Worm (Caenorhabditis elegans): ENCODE measurements around the gene pdcd-2.

ce11 chrIII:4401142-4401541 lies 16.7 kb downstream of the pdcd-2 start, which contains the start of gene R07E5.15:
- no peak for TF ChIP-seq ama-1 (optimal IDR thresholded peaks at IDR 0.05)
- no peak for TF ChIP-seq unc-62 (GFP tag; optimal IDR thresholded peaks at IDR 0.05 in 1 of 2)
- TF ChIP-seq unc-62 (tag; optimal IDR thresholded peaks at IDR 0.05): no peak
- no peak for TF ChIP-seq ztf-11 (tag; optimal IDR thresholded peaks at IDR 0.05)
- TF ChIP-seq ZK546.5 (tag; optimal IDR thresholded peaks at IDR 0.05): no peak
- TF ChIP-seq lir-3 (tag; optimal IDR thresholded peaks at IDR 0.05): no peak
- no peak for TF ChIP-seq lim-7 (GFP tag; IDR thresholded peaks at IDR 0.05)
- TF ChIP-seq nhr-76 (tag; optimal IDR thresholded peaks at IDR 0.05): no peak
- TF ChIP-seq egl-27 (tag; optimal IDR thresholded peaks at IDR 0.05): no peak
- TF ChIP-seq nhr-41 (GFP tag; IDR thresholded peaks at IDR 0.05): no peak
- TF ChIP-seq lin-13 (GFP tag; optimal IDR thresholded peaks at IDR 0.05): no peak
- TF ChIP-seq F10B5.3 (tag; optimal IDR thresholded peaks at IDR 0.05): no peak
- no peak for TF ChIP-seq lsy-2 (tag; optimal IDR thresholded peaks at IDR 0.05)
- no peak for TF ChIP-seq ZK337.2 (GFP tag; IDR thresholded peaks at IDR 0.05)
- no peak for TF ChIP-seq lin-39 (tag; optimal IDR thresholded peaks at IDR 0.05)

Measured in whole organism, L4 larva.